Worm (Caenorhabditis elegans) whole organism, L4/young adult: ENCODE data around the gene ZC404.15.

ENCODE experiments used
- W03F9.2 ChIP-seq: fragments of 150-350 bp; optimal IDR thresholded peaks from 2 replicates; lab custom pipeline; 2014; ENCODE audit warnings: missing biosample characterization, missing genetic modification characterization
- dao-5 ChIP-seq: sonication (generic microtip); optimal IDR thresholded peaks from 2 replicates; lab custom pipeline; 2016; ENCODE audit warnings: missing genotype, missing genetic modification characterization, moderate library complexity, missing compliant biosample characterization
- him-1 ChIP-seq: sonication (generic microtip); optimal IDR thresholded peaks from 2 replicates; lab custom pipeline; 2016; ENCODE audit warnings: missing genotype, missing genetic modification reagents, missing genetic modification characterization, missing compliant biosample characterization

DNA sequence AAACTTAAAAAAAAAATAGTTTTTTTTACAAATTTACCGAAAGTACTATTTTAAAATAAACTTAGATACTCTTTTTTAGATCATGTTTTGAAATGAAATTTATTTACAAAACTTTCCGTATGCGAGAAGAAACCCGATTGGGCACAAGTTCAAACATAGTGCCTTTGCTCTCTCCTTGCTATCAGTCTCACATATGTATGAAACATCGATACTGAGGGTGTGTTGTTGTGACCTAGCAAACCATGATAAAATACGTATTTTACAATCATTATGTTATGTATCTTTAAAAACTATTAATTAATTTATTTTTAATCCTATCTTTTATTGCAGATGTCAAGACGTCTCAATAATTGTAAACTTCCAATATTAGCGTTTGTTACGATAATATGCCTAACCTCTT, 29.8 kb downstream of the ZC404.15 start:
- TF ChIP-seq W03F9.2 (tag; lab: Kevin White, UChicago): no peak
- TF ChIP-seq him-1: no peak
- TF ChIP-seq dao-5: no peak
